Fruit fly (Drosophila melanogaster) whole organism, embryonic: Measurements from ENCODE around the gene CG13060.
A peak's percentile ranks its signal among the peaks of the same experiment; 100 is the strongest.

Experiments used
- ATbp ChIP-seq: fragments of 200-800 bp; sonication (Bioruptor generic); optimal IDR thresholded peaks from 2 replicates; lab custom pipeline; 2017; ENCODE audit warnings: missing biosample characterization, mild to moderate bottlenecking, missing genetic modification characterization, missing genetic modification reagents
- Asciz ChIP-seq: fragments of 200-800 bp; sonication (Bioruptor generic); optimal IDR thresholded peaks from 2 replicates; lab custom pipeline; 2017; ENCODE audit warnings: missing biosample characterization, mild to moderate bottlenecking, missing genetic modification characterization, missing genetic modification reagents
- CG1024 ChIP-seq: fragments of 200-800 bp; sonication (Bioruptor generic); IDR thresholded peaks from 2 replicates; pipeline ENCODE4 v1.3.6; 2022; ENCODE audit warnings: missing biosample characterization, missing genetic modification characterization
- CG10565 ChIP-seq: fragments of 200-800 bp; sonication (Bioruptor generic); optimal IDR thresholded peaks from 3 replicates; lab custom pipeline; 2016; ENCODE audit warnings: missing biosample characterization, mild to moderate bottlenecking, missing genetic modification characterization
- CG11456 ChIP-seq: fragments of 200-800 bp; sonication (Bioruptor generic); IDR thresholded peaks from 3 replicates; pipeline ENCODE4 v1.3.6; 2022; ENCODE audit warnings: missing biosample characterization, missing genetic modification characterization
- CG14441 ChIP-seq: fragments of 200-800 bp; sonication (Bioruptor generic); IDR thresholded peaks from 2 replicates; pipeline ENCODE4 v1.3.6; 2022; ENCODE audit warnings: missing biosample characterization, missing genetic modification characterization
- CG1529 ChIP-seq: fragments of 200-800 bp; sonication (Bioruptor generic); optimal IDR thresholded peaks from 3 replicates; lab custom pipeline; 2018; ENCODE audit warnings: missing biosample characterization, missing genetic modification characterization
- CG17912 ChIP-seq: fragments of 200-800 bp; sonication (Bioruptor generic); optimal IDR thresholded peaks from 2 replicates; lab custom pipeline; 2018; ENCODE audit warnings: missing biosample characterization, mild to moderate bottlenecking, missing genetic modification characterization
- CG18011 ChIP-seq: fragments of 200-800 bp; sonication (Bioruptor generic); optimal IDR thresholded peaks from 2 replicates; lab custom pipeline; 2017; ENCODE audit warnings: missing biosample characterization, missing genetic modification characterization, mild to moderate bottlenecking, moderate library complexity, missing genotype
- CG43689 ChIP-seq: fragments of 200-800 bp; sonication (Bioruptor generic); IDR thresholded peaks from 2 replicates; pipeline ENCODE4 v1.3.6; 2022; ENCODE audit warnings: missing biosample characterization, missing genetic modification characterization
- CG6689 ChIP-seq: fragments of 200-800 bp; sonication (Bioruptor generic); IDR thresholded peaks from 2 replicates; pipeline ENCODE4 v1.3.6; 2022; ENCODE audit warnings: missing biosample characterization, missing genetic modification characterization
- CG7556 ChIP-seq: fragments of 200-800 bp; sonication (Bioruptor generic); optimal IDR thresholded peaks from 2 replicates; lab custom pipeline; 2017; ENCODE audit warnings: missing biosample characterization, mild to moderate bottlenecking, missing genetic modification characterization
- CG8944 ChIP-seq: fragments of 200-800 bp; sonication (Bioruptor generic); optimal IDR thresholded peaks from 3 replicates; lab custom pipeline; 2016; ENCODE audit warnings: missing biosample characterization, missing genetic modification characterization
- CG9727 ChIP-seq: fragments of 200-800 bp; sonication (Bioruptor generic); optimal IDR thresholded peaks from 3 replicates; lab custom pipeline; 2017; ENCODE audit warnings: missing biosample characterization, mild to moderate bottlenecking, missing genetic modification characterization
- CoRest ChIP-seq: fragments of 200-800 bp; sonication (Bioruptor generic); optimal IDR thresholded peaks from 3 replicates; lab custom pipeline; 2018; ENCODE audit warnings: missing biosample characterization, mild to moderate bottlenecking, missing genetic modification characterization, moderate library complexity
- HHEX ChIP-seq: fragments of 200-800 bp; sonication (Bioruptor generic); optimal IDR thresholded peaks from 3 replicates; lab custom pipeline; 2017; ENCODE audit warnings: missing biosample characterization, mild to moderate bottlenecking, missing genetic modification characterization, missing genetic modification reagents
- Lim3 ChIP-seq: fragments of 200-800 bp; sonication (Bioruptor generic); IDR thresholded peaks from 2 replicates; pipeline ENCODE4 v1.3.6; 2022; ENCODE audit warnings: missing biosample characterization, missing genetic modification characterization
- NC2α ChIP-seq: fragments of 200-800 bp; sonication (Bioruptor generic); optimal IDR thresholded peaks from 2 replicates; lab custom pipeline; 2016; ENCODE audit warnings: missing biosample characterization, missing genetic modification characterization
- Nf-YA ChIP-seq: fragments of 200-800 bp; sonication (Bioruptor generic); IDR thresholded peaks from 2 replicates; pipeline ENCODE4 v1.3.6; 2022; ENCODE audit warnings: missing biosample characterization, missing genetic modification characterization
- Stat92E ChIP-seq, 3 experiments: fragments of >200 bp in 2 of 3; fragments of 200-800 bp in 1 of 3; sonication (Bioruptor generic) in 1 of 3; optimal IDR thresholded peaks; 2 replicates each; lab custom pipeline; 2017 to 2019; ENCODE audit warnings: missing biosample characterization in 3 of 3, missing genetic modification characterization in 3 of 3, mild to moderate bottlenecking in 1 of 3, moderate library complexity in 1 of 3
- ab ChIP-seq: fragments of 200-800 bp; sonication (Bioruptor generic); optimal IDR thresholded peaks from 2 replicates; lab custom pipeline; 2016; ENCODE audit warnings: missing biosample characterization, missing genetic modification characterization
- ac ChIP-seq: fragments of 200-800 bp; sonication (Bioruptor generic); optimal IDR thresholded peaks from 3 replicates; lab custom pipeline; 2017; ENCODE audit warnings: missing biosample characterization, mild to moderate bottlenecking, missing genetic modification characterization
- az2 ChIP-seq: fragments of 200-800 bp; sonication (Bioruptor generic); optimal IDR thresholded peaks from 3 replicates; lab custom pipeline; 2016; ENCODE audit warnings: missing biosample characterization, missing genetic modification characterization
- cad ChIP-seq: fragments of >200 bp; optimal IDR thresholded peaks from 2 replicates; lab custom pipeline; 2017; ENCODE audit warnings: missing biosample characterization, missing genetic modification characterization
- cas ChIP-seq: fragments of 200-800 bp; sonication (Bioruptor generic); IDR thresholded peaks from 2 replicates; pipeline ENCODE4 v1.3.6; 2022; ENCODE audit warnings: missing biosample characterization, missing genetic modification characterization
- dmrt11E ChIP-seq: fragments of 200-800 bp; sonication (Bioruptor generic); optimal IDR thresholded peaks from 3 replicates; lab custom pipeline; 2018; ENCODE audit warnings: missing biosample characterization, mild to moderate bottlenecking, missing genetic modification characterization, moderate library complexity
- dmrt99B ChIP-seq: fragments of 200-800 bp; sonication (Bioruptor generic); optimal IDR thresholded peaks from 2 replicates; lab custom pipeline; 2018; ENCODE audit warnings: missing biosample characterization, mild to moderate bottlenecking, missing genetic modification characterization, moderate library complexity
- fru ChIP-seq: fragments of >200 bp; optimal IDR thresholded peaks from 2 replicates; lab custom pipeline; 2017
- fu2 ChIP-seq: fragments of 200-800 bp; sonication (Bioruptor generic); optimal IDR thresholded peaks from 2 replicates; lab custom pipeline; 2016; ENCODE audit warnings: missing biosample characterization, missing genetic modification characterization
- gcm2 ChIP-seq: fragments of 200-800 bp; sonication (Bioruptor generic); optimal IDR thresholded peaks from 2 replicates; lab custom pipeline; 2016; ENCODE audit warnings: missing biosample characterization, missing genetic modification characterization
- grau ChIP-seq: fragments of 200-800 bp; optimal IDR thresholded peaks from 3 replicates; lab custom pipeline; 2019; ENCODE audit warnings: missing biosample characterization, mild to moderate bottlenecking, missing genetic modification characterization, moderate library complexity
- lbe ChIP-seq: fragments of 200-800 bp; sonication (Bioruptor generic); optimal IDR thresholded peaks from 2 replicates; lab custom pipeline; 2016; ENCODE audit warnings: missing biosample characterization, mild to moderate bottlenecking, missing genetic modification characterization
- lov ChIP-seq, 2 experiments: fragments of 200-800 bp in 1 of 2; fragments of >200 bp in 1 of 2; sonication (Bioruptor generic) in 1 of 2; IDR thresholded peaks in 1 of 2; optimal IDR thresholded peaks in 1 of 2; 2 replicates in 1 of 2; 3 replicates in 1 of 2; pipeline versions ENCODE4 v1.3.6 to Lab custom; 2017 to 2022; ENCODE audit warnings: missing biosample characterization in 1 of 2, missing genetic modification characterization in 1 of 2
- nerfin-1 ChIP-seq: fragments of 200-800 bp; sonication (Bioruptor generic); optimal IDR thresholded peaks from 3 replicates; lab custom pipeline; 2019; ENCODE audit warnings: missing biosample characterization, mild to moderate bottlenecking, missing genetic modification characterization, moderate library complexity
- pros ChIP-seq: fragments of 200-800 bp; sonication (Bioruptor generic); optimal IDR thresholded peaks from 3 replicates; lab custom pipeline; 2019; ENCODE audit warnings: missing biosample characterization, mild to moderate bottlenecking, missing genetic modification characterization, moderate library complexity
- psq ChIP-seq: fragments of 200-800 bp; sonication (Bioruptor generic); optimal IDR thresholded peaks from 2 replicates; lab custom pipeline; 2017; ENCODE audit warnings: missing biosample characterization, missing genetic modification characterization
- pum ChIP-seq: fragments of 200-800 bp; sonication (Bioruptor generic); optimal IDR thresholded peaks from 2 replicates; lab custom pipeline; 2016; ENCODE audit warnings: missing biosample characterization, missing genetic modification characterization
- repo ChIP-seq: fragments of 200-800 bp; sonication (Bioruptor generic); optimal IDR thresholded peaks from 2 replicates; lab custom pipeline; 2016; ENCODE audit warnings: missing biosample characterization, missing genetic modification characterization
- sens ChIP-seq: fragments of 200-800 bp; sonication (Bioruptor generic); peaks from one replicate; lab custom pipeline; 2016; ENCODE audit warnings: missing biosample characterization, missing genetic modification characterization
- seq ChIP-seq: fragments of 200-800 bp; sonication (Bioruptor generic); IDR thresholded peaks from 2 replicates; pipeline ENCODE4 v1.3.6; 2022; ENCODE audit warnings: missing biosample characterization, missing genetic modification characterization
- slou ChIP-seq: fragments of 200-800 bp; sonication (Bioruptor generic); optimal IDR thresholded peaks from 3 replicates; lab custom pipeline; 2016; ENCODE audit warnings: missing biosample characterization, missing genetic modification characterization
- ssp ChIP-seq: fragments of 200-800 bp; sonication (Bioruptor generic); IDR thresholded peaks from 2 replicates; pipeline ENCODE4 v1.3.6; 2022; ENCODE audit warnings: missing biosample characterization, missing genetic modification characterization
- sug ChIP-seq: fragments of 200-800 bp; optimal IDR thresholded peaks from 2 replicates; lab custom pipeline; 2019; ENCODE audit warnings: missing biosample characterization, mild to moderate bottlenecking, missing genetic modification characterization, moderate library complexity
- toy ChIP-seq: fragments of 200-800 bp; sonication (Bioruptor generic); IDR thresholded peaks from 2 replicates; pipeline ENCODE4 v1.3.6; 2022; ENCODE audit warnings: missing biosample characterization, missing genetic modification characterization
- zfh1 ChIP-seq: fragments of 200-800 bp; sonication (Bioruptor generic); IDR thresholded peaks from 3 replicates; pipeline ENCODE4 v1.3.6; 2022; ENCODE audit warnings: missing biosample characterization, missing genetic modification characterization

CG13060 gene

dm6 chr3L:16309972-16310371 is 9.7 kb upstream of the CG13060 start (continued):
- TF ChIP-seq seq (GFP tag; lab: Robert Waterston, UW) (no peak), CG9727 (no peak), CG17912 (GFP tag; lab: Kevin White, UChicago) (no peak), psq (GFP tag; lab: Kevin White, UChicago) (no peak), ssp (GFP tag; lab: Robert Waterston, UW) (no peak), ab (GFP tag; lab: Kevin White, UChicago) (no peak), ATbp (GFP tag; lab: Kevin White, UChicago) (no peak), CG7556 (GFP tag; lab: Kevin White, UChicago) (no peak), ac (GFP tag; lab: Kevin White, UChicago) (no peak), gcm2 (no peak), CG18011 (GFP tag; lab: Kevin White, UChicago) (no peak), repo (GFP tag; lab: Kevin White, UChicago) (no peak), CG1529 (GFP tag; lab: Kevin White, UChicago) (no peak), pum (GFP tag; lab: Kevin White, UChicago) (no peak), CG43689 (no peak), sug (tag; lab: Kevin White, UChicago) (no peak), zfh1 (GFP tag; lab: Robert Waterston, UW) (no peak), fru (lab: Kevin White, UChicago) (no peak), CG8944 (no peak), Asciz (GFP tag; lab: Kevin White, UChicago) (no peak), az2 (GFP tag; lab: Kevin White, UChicago) (no peak), CG6689 (GFP tag; lab: Robert Waterston, UW) (no peak), toy (GFP tag; lab: Robert Waterston, UW) (no peak), Nf-YA (GFP tag; lab: Robert Waterston, UW) (no peak)
- TF ChIP-seq, all 482 proteins: peak for 62

dm6 chr3L:16313985-16314384 is 5.7 kb upstream of the CG13060 start, which contains the start of gene CG13062:
Gene CG13062 (plus strand): TSS chr3L:16314285.
- TF ChIP-seq grau (tag; lab: Kevin White, UChicago) (no peak), lov (optimal IDR thresholded peaks at IDR 0.05; lab: Kevin White, UChicago) (no peak), lov (GFP tag; IDR thresholded peaks at IDR 0.05; lab: Robert Waterston, UW) (0 out of 3 replicates have a peak, but pooled peaks have one; percentile 22)

DNA sequence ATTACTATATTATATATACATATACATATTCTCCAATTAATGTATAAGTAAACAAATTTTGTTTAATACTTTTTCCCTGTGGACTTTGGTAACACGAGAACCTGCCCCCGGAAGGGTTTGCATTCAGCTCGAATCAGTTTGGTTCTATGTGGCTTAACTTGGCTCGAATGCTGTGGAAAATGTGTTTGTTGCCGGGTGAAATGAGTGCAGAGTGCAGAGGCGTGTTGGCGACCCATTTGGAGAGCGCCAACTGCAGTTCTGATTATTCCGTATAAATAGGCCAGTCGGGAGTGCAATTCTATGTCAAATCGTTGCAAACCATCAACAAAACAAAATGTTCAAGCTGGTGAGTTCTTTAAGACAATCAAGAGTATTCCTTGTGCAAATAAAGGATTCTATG is 1.9 kb upstream of the CG13060 start, which contains the start of gene Nplp3:
Gene Nplp3 (plus strand): TSS at position 301 of the 400 bp plus-strand sequence.
- no peak for TF ChIP-seq cad (GFP tag; lab: Kevin White, UChicago)
- TF ChIP-seq CoRest (tag; lab: Kevin White, UChicago), result no peak
- TF ChIP-seq NC2α (GFP tag; lab: Kevin White, UChicago), result no peak
- TF ChIP-seq CG14441 (GFP tag; lab: Robert Waterston, UW), result no peak
- TF ChIP-seq dmrt99B (tag; lab: Kevin White, UChicago), result no peak
- TF ChIP-seq fu2, result no peak
- TF ChIP-seq sens (GFP tag; lab: Kevin White, UChicago), result no peak
- TF ChIP-seq lbe, result no peak
- TF ChIP-seq dmrt11E, result no peak
- no peak for TF ChIP-seq CG10565 (GFP tag; lab: Kevin White, UChicago)
- no peak for TF ChIP-seq cas (GFP tag; lab: Robert Waterston, UW)
- TF ChIP-seq HHEX, result no peak
- no peak for TF ChIP-seq slou (GFP tag; lab: Kevin White, UChicago)
- no peak for TF ChIP-seq Stat92E (GFP tag; optimal IDR thresholded peaks at IDR 0.05; lab: Kevin White, UChicago)
- TF ChIP-seq CG1024 (GFP tag; lab: Robert Waterston, UW), result no peak
- TF ChIP-seq CG11456 (GFP tag; lab: Robert Waterston, UW), result no peak
- no peak for TF ChIP-seq nerfin-1 (tag; lab: Kevin White, UChicago)
- no peak for TF ChIP-seq Lim3 (GFP tag; lab: Robert Waterston, UW)
- TF ChIP-seq pros (GFP tag; lab: Kevin White, UChicago), result no peak
- TF ChIP-seq ATbp (GFP tag; lab: Kevin White, UChicago), result no peak
